Worm (Caenorhabditis elegans) whole organism, L4 larva: Measurements from ENCODE around the gene cysl-2.

Experiments
- ZK546.5 ChIP-seq, 2 experiments: sonication (generic microtip); optimal IDR thresholded peaks; 2 replicates each; lab custom pipeline; 2017; ENCODE audit warnings: missing biosample characterization in 2 of 2, missing genetic modification characterization in 2 of 2
- hif-1 ChIP-seq, 2 experiments: sonication (generic microtip); optimal IDR thresholded peaks; 2 replicates each; lab custom pipeline; 2016 to 2017; ENCODE audit warnings: missing compliant biosample characterization in 2 of 2, missing genetic modification characterization in 2 of 2, missing genetic modification reagents in 2 of 2, missing genotype in 2 of 2, mild to moderate bottlenecking in 1 of 2
- mdt-29 ChIP-seq: fragments of 200-800 bp; sonication (Bioruptor generic); IDR thresholded peaks from 2 replicates; pipeline ENCODE4 v1.3.6; 2022; ENCODE audit warnings: missing genetic modification reagents, missing genetic modification characterization, missing compliant biosample characterization
- nhr-76 ChIP-seq: fragments of 150-350 bp; optimal IDR thresholded peaks from 2 replicates; lab custom pipeline; 2014; ENCODE audit warnings: missing biosample characterization, missing genetic modification characterization
- nhr-77 ChIP-seq: fragments of 150-350 bp; optimal IDR thresholded peaks from 2 replicates; lab custom pipeline; 2014; ENCODE audit warnings: missing biosample characterization, missing genetic modification characterization
- pha-4 ChIP-seq, 2 experiments: fragments of 150-350 bp in 1 of 2; fragments of 200-800 bp in 1 of 2; sonication (Bioruptor generic) in 1 of 2; IDR thresholded peaks in 1 of 2; optimal IDR thresholded peaks in 1 of 2; 2 replicates each; pipeline versions ENCODE4 v1.3.6 to Lab custom; 2014 to 2022; ENCODE audit warnings: missing genetic modification characterization in 2 of 2, missing genetic modification reagents in 2 of 2, missing biosample characterization in 1 of 2, missing compliant biosample characterization in 1 of 2
- zfp-2 ChIP-seq: sonication (generic microtip); optimal IDR thresholded peaks from 2 replicates; lab custom pipeline; 2016; ENCODE audit warnings: mild to moderate bottlenecking, missing genetic modification characterization, missing compliant biosample characterization

ce11 chrII:14523070-14523572, 28.9 kb upstream of the cysl-2 start, which contains the start of gene btb-20:
- TF ChIP-seq ZK546.5 (tag; optimal IDR thresholded peaks at IDR 0.05; lab: Kevin White, UChicago) (no peak), hif-1 (tag; optimal IDR thresholded peaks at IDR 0.05; lab: Kevin White, UChicago) (no peak), pha-4 (GFP tag; IDR thresholded peaks at IDR 0.05; lab: Robert Waterston, UW) (no peak), pha-4 (tag; optimal IDR thresholded peaks at IDR 0.05; lab: Kevin White, UChicago) (no peak), mdt-29 (no peak), nhr-77 (tag; lab: Kevin White, UChicago) (no peak), zfp-2 (tag; lab: Kevin White, UChicago) (no peak), nhr-76 (tag; lab: Kevin White, UChicago) (no peak)
